Fruit fly (Drosophila melanogaster) whole organism, prepupa: ENCODE results near the gene CG3164.

Experiments
- Blimp-1 ChIP-seq: fragments of 200-800 bp; sonication (Bioruptor generic); optimal IDR thresholded peaks from 3 replicates; lab custom pipeline; 2017; ENCODE audit warnings: missing biosample characterization, missing genetic modification characterization, mild to moderate bottlenecking, moderate library complexity, missing genetic modification reagents
- CG10631 ChIP-seq: fragments of 200-800 bp; sonication (Bioruptor generic); optimal IDR thresholded peaks from 2 replicates; lab custom pipeline; 2016; ENCODE audit warnings: missing biosample characterization, missing genetic modification characterization
- CG10669 ChIP-seq: fragments of 200-800 bp; sonication (Bioruptor generic); optimal IDR thresholded peaks from 3 replicates; lab custom pipeline; 2018; ENCODE audit warnings: missing biosample characterization, mild to moderate bottlenecking, missing genetic modification characterization, moderate library complexity
- CG11294 ChIP-seq: fragments of 200-800 bp; sonication (Bioruptor generic); IDR thresholded peaks from 2 replicates; pipeline ENCODE4 v1.3.6; 2022; ENCODE audit warnings: missing biosample characterization, missing genetic modification characterization
- CG11762 ChIP-seq: fragments of 200-800 bp; sonication (Bioruptor generic); optimal IDR thresholded peaks from 3 replicates; lab custom pipeline; 2016; ENCODE audit warnings: missing biosample characterization, missing genetic modification characterization; ENCODE audit not compliant: insufficient read depth
- CG11902 ChIP-seq: fragments of 200-800 bp; sonication (Bioruptor generic); optimal IDR thresholded peaks from 3 replicates; lab custom pipeline; 2016; ENCODE audit warnings: missing biosample characterization, missing genetic modification characterization
- CG15336 ChIP-seq: fragments of 200-800 bp; sonication (Bioruptor generic); IDR thresholded peaks from 2 replicates; pipeline ENCODE4 v1.3.6; 2022; ENCODE audit warnings: missing biosample characterization, missing genetic modification characterization
- CG3032 ChIP-seq: fragments of 200-800 bp; optimal IDR thresholded peaks from 2 replicates; lab custom pipeline; 2019; ENCODE audit warnings: missing biosample characterization, mild to moderate bottlenecking, missing genetic modification characterization, moderate library complexity
- CG34406 ChIP-seq: fragments of 200-800 bp; sonication (Bioruptor generic); optimal IDR thresholded peaks from 3 replicates; lab custom pipeline; 2016; ENCODE audit warnings: missing biosample characterization, missing genetic modification characterization
- CG3919 ChIP-seq: fragments of 200-800 bp; sonication (Bioruptor generic); optimal IDR thresholded peaks from 3 replicates; lab custom pipeline; 2016; ENCODE audit warnings: missing biosample characterization, missing genetic modification characterization
- CG4318 ChIP-seq: fragments of 200-800 bp; sonication (Bioruptor generic); optimal IDR thresholded peaks from 3 replicates; lab custom pipeline; 2017; ENCODE audit warnings: missing biosample characterization, mild to moderate bottlenecking, missing genetic modification characterization
- CG6276 ChIP-seq: fragments of 200-800 bp; sonication (Bioruptor generic); optimal IDR thresholded peaks from 2 replicates; lab custom pipeline; 2017; ENCODE audit warnings: missing biosample characterization, mild to moderate bottlenecking, missing genetic modification characterization
- CG6792 ChIP-seq: fragments of 200-800 bp; sonication (Bioruptor generic); optimal IDR thresholded peaks from 3 replicates; lab custom pipeline; 2016; ENCODE audit warnings: missing biosample characterization, missing genetic modification characterization
- CG6808 ChIP-seq: fragments of 200-800 bp; sonication (Bioruptor generic); optimal IDR thresholded peaks from 3 replicates; lab custom pipeline; 2017; ENCODE audit warnings: missing biosample characterization, missing genetic modification characterization, mild to moderate bottlenecking, moderate library complexity, missing genetic modification reagents
- CG6854 ChIP-seq: fragments of 200-800 bp; sonication (Bioruptor generic); optimal IDR thresholded peaks from 2 replicates; lab custom pipeline; 2017; ENCODE audit warnings: missing biosample characterization, mild to moderate bottlenecking, missing genetic modification characterization
- CG7368 ChIP-seq: fragments of 200-800 bp; sonication (Bioruptor generic); optimal IDR thresholded peaks from 3 replicates; lab custom pipeline; 2016; ENCODE audit warnings: missing biosample characterization, missing genetic modification characterization
- CG8119 ChIP-seq: fragments of 200-800 bp; sonication (Bioruptor generic); IDR thresholded peaks from 3 replicates; pipeline ENCODE4 v1.3.6; 2022; ENCODE audit warnings: missing biosample characterization, missing genetic modification characterization
- CG8319 ChIP-seq: fragments of 200-800 bp; sonication (Bioruptor generic); optimal IDR thresholded peaks from 3 replicates; lab custom pipeline; 2016; ENCODE audit warnings: missing biosample characterization, missing genetic modification characterization
- CG8632 ChIP-seq: fragments of 200-800 bp; sonication (Bioruptor generic); optimal IDR thresholded peaks from 3 replicates; lab custom pipeline; 2016; ENCODE audit warnings: missing biosample characterization, missing genetic modification characterization
- Eip75B ChIP-seq: fragments of 200-800 bp; sonication (Bioruptor generic); optimal IDR thresholded peaks from 3 replicates; lab custom pipeline; 2016; ENCODE audit warnings: missing biosample characterization, missing genetic modification characterization
- Eip78C ChIP-seq: fragments of 200-800 bp; sonication (Bioruptor generic); peaks from one replicate; lab custom pipeline; 2016; ENCODE audit warnings: missing biosample characterization, missing genetic modification characterization
- Ets21C ChIP-seq: fragments of 200-800 bp; sonication (Bioruptor generic); optimal IDR thresholded peaks from 3 replicates; lab custom pipeline; 2016; ENCODE audit warnings: missing biosample characterization, missing genetic modification characterization
- Ets96B ChIP-seq: fragments of 200-800 bp; optimal IDR thresholded peaks from 2 replicates; lab custom pipeline; 2019; ENCODE audit warnings: missing biosample characterization, mild to moderate bottlenecking, missing genetic modification characterization, moderate library complexity
- Gug ChIP-seq: fragments of 200-800 bp; sonication (Bioruptor generic); IDR thresholded peaks from 2 replicates; pipeline ENCODE4 v1.3.6; 2022; ENCODE audit warnings: missing biosample characterization, missing genetic modification characterization
- Hr38 ChIP-seq: sonication (Bioruptor generic); optimal IDR thresholded peaks from 2 replicates; lab custom pipeline; 2016; ENCODE audit warnings: missing biosample characterization, missing genetic modification characterization
- Hr4 ChIP-seq: fragments of 200-800 bp; sonication (Bioruptor generic); optimal IDR thresholded peaks from 3 replicates; lab custom pipeline; 2016; ENCODE audit warnings: missing biosample characterization, missing genetic modification characterization
- Lpt ChIP-seq: fragments of 200-800 bp; sonication (Bioruptor generic); optimal IDR thresholded peaks from 3 replicates; lab custom pipeline; 2016; ENCODE audit warnings: missing biosample characterization, missing genetic modification characterization
- Met ChIP-seq: fragments of 200-800 bp; sonication (Bioruptor generic); optimal IDR thresholded peaks from 3 replicates; lab custom pipeline; 2016; ENCODE audit warnings: missing biosample characterization, missing genetic modification characterization
- Smox ChIP-seq: fragments of 200-800 bp; sonication (Bioruptor generic); optimal IDR thresholded peaks from 3 replicates; lab custom pipeline; 2016; ENCODE audit warnings: missing biosample characterization, missing genetic modification characterization
- Sox14 ChIP-seq: fragments of 200-800 bp; sonication (Bioruptor generic); optimal IDR thresholded peaks from 3 replicates; lab custom pipeline; 2016; ENCODE audit warnings: missing biosample characterization, missing genetic modification characterization
- Sox15 ChIP-seq: fragments of 200-800 bp; sonication (Bioruptor generic); optimal IDR thresholded peaks from 3 replicates; lab custom pipeline; 2016; ENCODE audit warnings: missing biosample characterization, missing genetic modification characterization
- achi ChIP-seq: fragments of 200-800 bp; sonication (Bioruptor generic); optimal IDR thresholded peaks from 3 replicates; lab custom pipeline; 2016; ENCODE audit warnings: missing biosample characterization, missing genetic modification characterization
- acj6 ChIP-seq: fragments of 200-800 bp; sonication (Bioruptor generic); optimal IDR thresholded peaks from 3 replicates; lab custom pipeline; 2016; ENCODE audit warnings: missing biosample characterization, missing genetic modification characterization
- dac ChIP-seq: fragments of 200-800 bp; sonication (Bioruptor generic); optimal IDR thresholded peaks from 2 replicates; lab custom pipeline; 2017; ENCODE audit warnings: missing biosample characterization, mild to moderate bottlenecking, missing genetic modification characterization
- dsx ChIP-seq: fragments of 200-800 bp; optimal IDR thresholded peaks from 3 replicates; lab custom pipeline; 2019; ENCODE audit warnings: missing biosample characterization, mild to moderate bottlenecking, missing genetic modification characterization, moderate library complexity; ENCODE audit not compliant: poor library complexity, severe bottlenecking
- eg ChIP-seq: fragments of 200-800 bp; sonication (Bioruptor generic); IDR thresholded peaks from 3 replicates; pipeline ENCODE4 v1.3.6; 2022; ENCODE audit warnings: missing biosample characterization, missing genetic modification characterization
- esn ChIP-seq: fragments of 200-800 bp; sonication (Bioruptor generic); optimal IDR thresholded peaks from 2 replicates; lab custom pipeline; 2016; ENCODE audit warnings: missing biosample characterization, mild to moderate bottlenecking, missing genetic modification characterization, moderate library complexity
- fd59A ChIP-seq: fragments of 200-800 bp; sonication (Bioruptor generic); optimal IDR thresholded peaks from 2 replicates; lab custom pipeline; 2017; ENCODE audit warnings: missing biosample characterization, mild to moderate bottlenecking, missing genetic modification characterization, missing genetic modification reagents
- fd85E ChIP-seq: fragments of 200-800 bp; sonication (Bioruptor generic); optimal IDR thresholded peaks from 3 replicates; lab custom pipeline; 2016; ENCODE audit warnings: missing biosample characterization, missing genetic modification characterization
- fkh ChIP-seq: fragments of 200-800 bp; sonication (Bioruptor generic); optimal IDR thresholded peaks from 3 replicates; lab custom pipeline; 2017; ENCODE audit warnings: missing biosample characterization, mild to moderate bottlenecking, missing genetic modification characterization, moderate library complexity
- lz ChIP-seq: fragments of 200-800 bp; sonication (Bioruptor generic); optimal IDR thresholded peaks from 3 replicates; lab custom pipeline; 2016; ENCODE audit warnings: missing biosample characterization, missing genetic modification characterization
- net ChIP-seq: fragments of 200-800 bp; sonication (Bioruptor generic); optimal IDR thresholded peaks from 3 replicates; lab custom pipeline; 2016; ENCODE audit warnings: missing biosample characterization, missing genetic modification characterization
- spab ChIP-seq: fragments of 200-800 bp; sonication (Bioruptor generic); optimal IDR thresholded peaks from 2 replicates; lab custom pipeline; 2017; ENCODE audit warnings: missing biosample characterization, mild to moderate bottlenecking, missing genetic modification characterization, missing genetic modification reagents
- ss ChIP-seq, 2 experiments: fragments of 200-800 bp; sonication (Bioruptor generic); optimal IDR thresholded peaks; 2 replicates in 1 of 2; 3 replicates in 1 of 2; lab custom pipeline; 2017 to 2018; ENCODE audit warnings: mild to moderate bottlenecking in 2 of 2, missing biosample characterization in 2 of 2, missing genetic modification characterization in 2 of 2, moderate library complexity in 1 of 2
- svp ChIP-seq: fragments of 200-800 bp; sonication (Bioruptor generic); peaks from one replicate; lab custom pipeline; 2016; ENCODE audit warnings: missing biosample characterization, missing genetic modification characterization
- topi ChIP-seq: fragments of 200-800 bp; sonication (Bioruptor generic); optimal IDR thresholded peaks from 3 replicates; lab custom pipeline; 2016; ENCODE audit warnings: missing biosample characterization, missing genetic modification characterization
- vri ChIP-seq: fragments of 200-800 bp; sonication (Bioruptor generic); optimal IDR thresholded peaks from 3 replicates; lab custom pipeline; 2016; ENCODE audit warnings: missing biosample characterization, mild to moderate bottlenecking, missing genetic modification characterization

CG3164 gene

DNA sequence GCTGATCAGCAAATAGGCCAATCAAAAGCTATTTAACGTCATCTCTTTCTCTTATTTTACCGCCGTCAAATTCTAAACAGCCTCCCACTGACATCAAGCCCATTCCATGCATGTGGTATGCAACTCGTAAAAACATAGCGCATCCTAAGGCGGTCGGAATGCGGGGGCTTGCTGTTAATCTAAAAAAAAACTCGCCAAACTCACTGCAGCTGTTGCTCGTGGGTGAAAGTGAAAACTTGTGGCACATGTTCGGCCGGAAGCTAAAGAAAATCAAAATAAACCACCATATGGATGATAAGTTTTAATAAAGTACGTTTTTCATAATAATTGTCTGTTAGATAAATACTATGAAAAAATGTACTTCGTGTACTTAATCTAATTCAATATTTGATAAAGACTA lies 36.5 kb downstream of the CG3164 start:
- TF ChIP-seq Blimp-1 (GFP tag; lab: Kevin White, UChicago) (peak; percentile 38), CG15336 (GFP tag; lab: Robert Waterston, UW) (no peak), esn (GFP tag; lab: Kevin White, UChicago) (no peak)

DNA sequence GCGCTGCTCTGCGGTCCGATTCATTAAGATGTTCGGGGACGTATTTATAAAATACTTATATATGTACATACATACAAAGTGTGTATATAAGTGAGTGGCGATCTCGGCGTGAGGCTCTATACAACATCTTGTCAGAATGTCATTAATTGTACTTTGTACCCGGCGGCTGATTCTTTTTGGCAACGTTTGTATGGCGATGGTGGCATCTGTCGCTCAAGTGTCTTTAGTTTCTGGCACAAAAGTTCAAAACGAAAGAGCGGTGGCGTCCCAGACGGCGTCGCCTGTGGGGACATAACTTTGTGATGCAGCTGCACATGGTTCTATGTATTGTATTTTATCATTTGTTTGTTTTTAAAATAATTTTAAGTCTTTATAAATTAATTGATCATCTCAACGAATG lies 37.6 kb downstream of the CG3164 start:
- TF ChIP-seq CG8632 (GFP tag; lab: Kevin White, UChicago) (no peak), Eip78C (GFP tag; lab: Kevin White, UChicago) (peak; percentile 38), net (peak; percentile 77), CG8119 (GFP tag; lab: Robert Waterston, UW) (peak; percentile 18; the same call in 1 of the 3 replicates)

DNA sequence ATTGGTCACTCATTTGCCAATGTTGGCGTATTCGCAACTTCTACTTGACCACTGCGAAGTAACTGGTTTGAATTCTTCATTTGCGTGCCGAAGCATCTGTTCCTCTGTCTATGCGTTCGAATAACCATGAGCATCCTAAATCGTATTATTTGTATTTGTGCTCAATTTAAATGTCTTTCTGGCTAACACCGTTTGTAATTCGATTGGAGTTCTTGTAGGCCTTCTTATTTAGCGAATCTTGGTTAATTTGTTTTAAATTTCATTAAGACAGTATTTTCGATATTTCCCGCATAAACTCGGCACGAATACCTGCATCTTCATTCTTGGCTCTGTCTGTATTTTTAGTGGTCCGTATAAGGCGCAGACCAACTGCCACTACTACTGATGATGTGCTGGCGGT lies 38.8 kb downstream of the CG3164 start:
- peak; percentile 75 for TF ChIP-seq CG7368
- TF ChIP-seq CG6808 (GFP tag; lab: Kevin White, UChicago) = peak; percentile 88
- TF ChIP-seq Sox15 = peak; percentile 3
- TF ChIP-seq Sox14 = peak; percentile 81
- TF ChIP-seq dac (GFP tag; lab: Kevin White, UChicago) = peak; percentile 39
- no peak for TF ChIP-seq Gug (GFP tag; lab: Robert Waterston, UW)
- TF ChIP-seq Ets21C (GFP tag; lab: Kevin White, UChicago) = peak; percentile 62
- no peak for TF ChIP-seq CG6276 (GFP tag; lab: Kevin White, UChicago)
- TF ChIP-seq CG6792 = peak; percentile 75
- TF ChIP-seq ss (GFP tag; optimal IDR thresholded peaks at IDR 0.05; lab: Kevin White, UChicago) = peak; percentile 90 to 98
- no peak for TF ChIP-seq CG8319 (GFP tag; lab: Kevin White, UChicago)
- TF ChIP-seq CG11762 (GFP tag; lab: Kevin White, UChicago) = peak; percentile 69
- peak; percentile 83 for TF ChIP-seq esn (GFP tag; lab: Kevin White, UChicago)
- peak; percentile 81 for TF ChIP-seq CG10631
- peak; percentile 74 for TF ChIP-seq CG34406 (GFP tag; lab: Kevin White, UChicago)
- no peak for TF ChIP-seq achi (GFP tag; lab: Kevin White, UChicago)
- TF ChIP-seq dsx (GFP tag; lab: Kevin White, UChicago) = peak; percentile 91
- TF ChIP-seq CG11294 = no peak
- peak; percentile 84 for TF ChIP-seq CG6854 (GFP tag; lab: Kevin White, UChicago)
- peak; percentile 79 for TF ChIP-seq topi
- no peak for TF ChIP-seq spab (GFP tag; lab: Kevin White, UChicago)
- peak; percentile 75 for TF ChIP-seq lz
- TF ChIP-seq Ets96B (tag; lab: Kevin White, UChicago) = peak; percentile 87
- TF ChIP-seq CG3032 = peak; percentile 89
- peak; percentile 76 for TF ChIP-seq acj6 (GFP tag; lab: Kevin White, UChicago)
- TF ChIP-seq CG4318 (GFP tag; lab: Kevin White, UChicago) = peak; percentile 13
- TF ChIP-seq fd59A (GFP tag; lab: Kevin White, UChicago) = peak; percentile 81
- TF ChIP-seq CG11902 (GFP tag; lab: Kevin White, UChicago) = no peak
- peak; percentile 71 for TF ChIP-seq CG8632 (GFP tag; lab: Kevin White, UChicago)
- TF ChIP-seq Eip75B (GFP tag; lab: Kevin White, UChicago) = peak; percentile 83
- peak; percentile 6 for TF ChIP-seq fd85E
- TF ChIP-seq Lpt (GFP tag; lab: Kevin White, UChicago) = peak; percentile 73
- no peak for TF ChIP-seq svp (GFP tag; lab: Kevin White, UChicago)
- TF ChIP-seq Met = peak; percentile 80
- peak; percentile 95 for TF ChIP-seq Eip78C (GFP tag; lab: Kevin White, UChicago)
- no peak for TF ChIP-seq Smox (GFP tag; lab: Kevin White, UChicago)
- TF ChIP-seq CG8119 (GFP tag; lab: Robert Waterston, UW) = peak; percentile 71; the same call in 2 of the 3 replicates
- TF ChIP-seq vri = no peak
- peak; percentile 83 for TF ChIP-seq CG3919 (GFP tag; lab: Kevin White, UChicago)
- TF ChIP-seq eg (GFP tag; lab: Robert Waterston, UW) = no peak
- TF ChIP-seq CG15336 (GFP tag; lab: Robert Waterston, UW) = peak; percentile 72
- peak; percentile 71 for TF ChIP-seq Blimp-1 (GFP tag; lab: Kevin White, UChicago)
- TF ChIP-seq CG10669 (GFP tag; lab: Kevin White, UChicago) = peak; percentile 83
- TF ChIP-seq Hr38 = no peak
- peak; percentile 42 for TF ChIP-seq Hr4 (GFP tag; lab: Kevin White, UChicago)
- TF ChIP-seq fkh = no peak
